Fruit fly (Drosophila melanogaster) whole organism, wandering third instar larva: Measurements from ENCODE around the gene VGlut.
A peak's percentile ranks its signal among the peaks of the same experiment; 100 is the strongest.

ENCODE experiments used
- Abd-B ChIP-seq: fragments of >200 bp; optimal IDR thresholded peaks from 2 replicates; lab custom pipeline; 2017; ENCODE audit warnings: missing biosample characterization, missing genetic modification characterization
- CG32264 ChIP-seq: fragments of 200-800 bp; sonication (Bioruptor generic); optimal IDR thresholded peaks from 2 replicates; lab custom pipeline; 2016; ENCODE audit warnings: missing biosample characterization, missing genetic modification characterization
- CG9705 ChIP-seq: fragments of 200-800 bp; sonication (Bioruptor generic); optimal IDR thresholded peaks from 2 replicates; lab custom pipeline; 2018; ENCODE audit warnings: missing biosample characterization, mild to moderate bottlenecking, missing genetic modification characterization
- CrebA ChIP-seq: fragments of 200-800 bp; sonication (Bioruptor generic); optimal IDR thresholded peaks from 2 replicates; lab custom pipeline; 2016; ENCODE audit warnings: missing biosample characterization, mild to moderate bottlenecking, missing genetic modification characterization, borderline replicate concordance
- Dfd ChIP-seq: fragments of >200 bp; optimal IDR thresholded peaks from 2 replicates; lab custom pipeline; 2017; ENCODE audit warnings: missing biosample characterization, missing genetic modification characterization
- Dif ChIP-seq: fragments of 200-275, 200-300 bp; sonication (Bioruptor generic); optimal IDR thresholded peaks from 2 replicates; lab custom pipeline; 2018; ENCODE audit warnings: missing biosample characterization, missing genetic modification characterization; ENCODE audit not compliant: partially characterized antibody
- GATAd ChIP-seq: sonication (Bioruptor generic); optimal IDR thresholded peaks from 2 replicates; lab custom pipeline; 2016; ENCODE audit warnings: missing biosample characterization, missing genetic modification characterization
- HLH106 ChIP-seq: fragments of 200-800 bp; optimal IDR thresholded peaks from 3 replicates; lab custom pipeline; 2019; ENCODE audit warnings: missing biosample characterization, mild to moderate bottlenecking, missing genetic modification characterization, moderate library complexity
- Hnf4 ChIP-seq: fragments of 200-800 bp; sonication (Bioruptor generic); optimal IDR thresholded peaks from 2 replicates; lab custom pipeline; 2016; ENCODE audit warnings: missing biosample characterization, mild to moderate bottlenecking, missing genetic modification characterization
- Hr78 ChIP-seq: fragments of >200 bp; optimal IDR thresholded peaks from 2 replicates; lab custom pipeline; 2017; ENCODE audit warnings: missing biosample characterization, missing genetic modification characterization
- Hr83 ChIP-seq: fragments of 200-300 bp; sonication (Bioruptor generic); optimal IDR thresholded peaks from 2 replicates; lab custom pipeline; 2016; ENCODE audit warnings: missing biosample characterization, mild to moderate bottlenecking, missing genetic modification characterization, moderate library complexity; ENCODE audit not compliant: poor library complexity, severe bottlenecking
- Jra ChIP-seq: sonication (Bioruptor generic); optimal IDR thresholded peaks from 2 replicates; lab custom pipeline; 2016; ENCODE audit warnings: missing biosample characterization, missing genetic modification characterization
- Mio ChIP-seq: sonication (Bioruptor generic); optimal IDR thresholded peaks from 2 replicates; lab custom pipeline; 2016; ENCODE audit warnings: missing biosample characterization, missing genetic modification characterization
- Myc ChIP-seq: fragments of >200 bp; optimal IDR thresholded peaks from 2 replicates; lab custom pipeline; 2017
- N ChIP-seq: fragments of >200 bp; optimal IDR thresholded peaks from 2 replicates; lab custom pipeline; 2018; ENCODE audit warnings: missing biosample characterization, missing external identifiers, missing genetic modification characterization
- OdsH ChIP-seq: fragments of 200-800 bp; sonication (Bioruptor generic); optimal IDR thresholded peaks from 2 replicates; lab custom pipeline; 2016; ENCODE audit warnings: missing biosample characterization, mild to moderate bottlenecking, missing genetic modification characterization
- Rel ChIP-seq, 2 experiments: fragments of 200-800 bp; sonication (Bioruptor generic) in 1 of 2; optimal IDR thresholded peaks; 2 replicates in 1 of 2; 3 replicates in 1 of 2; lab custom pipeline; 2016 to 2019; ENCODE audit warnings: mild to moderate bottlenecking in 2 of 2, missing biosample characterization in 2 of 2, missing genetic modification characterization in 2 of 2, moderate library complexity in 1 of 2
- Sp1 ChIP-seq: fragments of 200-800 bp; sonication (Bioruptor generic); optimal IDR thresholded peaks from 3 replicates; lab custom pipeline; 2019; ENCODE audit warnings: missing biosample characterization, mild to moderate bottlenecking, missing genetic modification characterization, moderate library complexity
- Vsx2 ChIP-seq: fragments of 200-300, 225-300 bp; sonication (Bioruptor generic); optimal IDR thresholded peaks from 2 replicates; lab custom pipeline; 2018; ENCODE audit warnings: missing biosample characterization, missing genetic modification characterization; ENCODE audit not compliant: partially characterized antibody
- br ChIP-seq: fragments of 200-800 bp; sonication (Bioruptor generic); optimal IDR thresholded peaks from 2 replicates; lab custom pipeline; 2016; ENCODE audit warnings: missing biosample characterization, missing genetic modification characterization
- brk ChIP-seq: fragments of 200-800 bp; sonication (Bioruptor generic); optimal IDR thresholded peaks from 2 replicates; lab custom pipeline; 2016; ENCODE audit warnings: missing biosample characterization, mild to moderate bottlenecking, missing genetic modification characterization
- dl ChIP-seq, 2 experiments: fragments of 175-275, 200-275 bp in 1 of 2; fragments of 200-275 bp in 1 of 2; sonication (Bioruptor generic); optimal IDR thresholded peaks; lab custom pipeline; 2018; ENCODE audit warnings: mild to moderate bottlenecking in 2 of 2, missing biosample characterization in 2 of 2, missing genetic modification characterization in 2 of 2, moderate library complexity in 2 of 2; ENCODE audit not compliant: partially characterized antibody in 2 of 2, insufficient read depth in 1 of 2
- dmrt93B ChIP-seq: fragments of 200-800 bp; sonication (Bioruptor generic); optimal IDR thresholded peaks from 2 replicates; lab custom pipeline; 2018; ENCODE audit warnings: missing biosample characterization, mild to moderate bottlenecking, missing genetic modification characterization
- dsf ChIP-seq: sonication (Bioruptor generic); optimal IDR thresholded peaks from 2 replicates; lab custom pipeline; 2016; ENCODE audit warnings: missing biosample characterization, missing genetic modification characterization, borderline replicate concordance
- ey ChIP-seq: fragments of 200-800 bp; sonication (Bioruptor generic); optimal IDR thresholded peaks from 2 replicates; lab custom pipeline; 2016; ENCODE audit warnings: missing biosample characterization, missing genetic modification characterization
- foxo ChIP-seq, 2 experiments: fragments of 200-800 bp; sonication (Bioruptor generic); optimal IDR thresholded peaks; 2 replicates in 1 of 2; 3 replicates in 1 of 2; lab custom pipeline; 2016 to 2017; ENCODE audit warnings: missing biosample characterization in 2 of 2, missing genetic modification characterization in 2 of 2
- fru ChIP-seq: fragments of 200-800 bp; sonication (Bioruptor generic); optimal IDR thresholded peaks from 3 replicates; lab custom pipeline; 2016; ENCODE audit warnings: missing biosample characterization, mild to moderate bottlenecking, missing genetic modification characterization
- h ChIP-seq: fragments of 200-800 bp; sonication (Bioruptor generic); optimal IDR thresholded peaks from 3 replicates; lab custom pipeline; 2016; ENCODE audit warnings: missing biosample characterization, mild to moderate bottlenecking, missing genetic modification characterization
- jim ChIP-seq: fragments of 175-275, 200-325 bp; sonication (Bioruptor generic); optimal IDR thresholded peaks from 2 replicates; lab custom pipeline; 2016; ENCODE audit warnings: missing biosample characterization, mild to moderate bottlenecking, missing genetic modification characterization
- lola ChIP-seq: fragments of >200 bp; optimal IDR thresholded peaks from 2 replicates; lab custom pipeline; 2017; ENCODE audit warnings: missing biosample characterization, missing genetic modification characterization
- psq ChIP-seq: fragments of 200-800 bp; sonication (Bioruptor generic); optimal IDR thresholded peaks from 3 replicates; lab custom pipeline; 2017; ENCODE audit warnings: missing biosample characterization, mild to moderate bottlenecking, missing genetic modification characterization, moderate library complexity
- rgr ChIP-seq: fragments of 200-800 bp; sonication (Bioruptor generic); optimal IDR thresholded peaks from 3 replicates; lab custom pipeline; 2016; ENCODE audit warnings: missing biosample characterization, mild to moderate bottlenecking, missing genetic modification characterization
- sage ChIP-seq: fragments of 200-800 bp; sonication (Bioruptor generic); optimal IDR thresholded peaks from 2 replicates; lab custom pipeline; 2016; ENCODE audit warnings: missing biosample characterization, mild to moderate bottlenecking, missing genetic modification characterization
- sv ChIP-seq: fragments of 200-800 bp; sonication (Bioruptor generic); optimal IDR thresholded peaks from 3 replicates; lab custom pipeline; 2016; ENCODE audit warnings: missing biosample characterization, missing genetic modification characterization
- tai ChIP-seq: sonication (Bioruptor generic); optimal IDR thresholded peaks from 2 replicates; lab custom pipeline; 2016; ENCODE audit warnings: missing biosample characterization, missing genetic modification characterization
- woc ChIP-seq: sonication (Bioruptor generic); optimal IDR thresholded peaks from 2 replicates; lab custom pipeline; 2016; ENCODE audit warnings: missing biosample characterization, mild to moderate bottlenecking, missing genetic modification characterization

VGlut gene

dm6 chr2L:2399897-2400296 is at the start of gene VGlut:
TSS of gene VGlut (plus strand) at chr2L:2400295.
- no peak for TF ChIP-seq Vsx2
- TF ChIP-seq dmrt93B (GFP tag; lab: Kevin White, UChicago) = no peak
- no peak for TF ChIP-seq rgr
- no peak for TF ChIP-seq Mio
- no peak for TF ChIP-seq woc (GFP tag; lab: Kevin White, UChicago)
- no peak for TF ChIP-seq Myc
- TF ChIP-seq Rel (GFP tag; optimal IDR thresholded peaks at IDR 0.05; lab: Kevin White, UChicago) = no peak
- TF ChIP-seq Rel (tag; optimal IDR thresholded peaks at IDR 0.05; lab: Kevin White, UChicago) = no peak
- no peak for TF ChIP-seq sv (GFP tag; lab: Kevin White, UChicago)
- no peak for TF ChIP-seq psq (GFP tag; lab: Kevin White, UChicago)
- TF ChIP-seq Hr83 (GFP tag; lab: Kevin White, UChicago) = no peak
- no peak for TF ChIP-seq GATAd
- no peak for TF ChIP-seq dl (GFP tag; optimal IDR thresholded peaks at IDR 0.05; lab: Kevin White, UChicago; ENCODE audit: insufficient read depth in 1 of 2, partially characterized antibody in 2 of 2)
- no peak for TF ChIP-seq Dif (GFP tag; lab: Kevin White, UChicago)

- TF ChIP-seq lola (GFP tag; lab: Kevin White, UChicago) (no peak), HLH106 (tag; lab: Kevin White, UChicago) (peak; percentile 23), rgr (no peak), foxo (GFP tag; optimal IDR thresholded peaks at IDR 0.05; lab: Kevin White, UChicago) (peak in 1 of 2 experiments; percentile 26), h (GFP tag; lab: Kevin White, UChicago) (peak; percentile 55), CG9705 (GFP tag; lab: Kevin White, UChicago) (peak; percentile 21), Jra (GFP tag; lab: Kevin White, UChicago) (peak; percentile 5), Hnf4 (GFP tag; lab: Kevin White, UChicago) (peak; percentile 40), OdsH (GFP tag; lab: Kevin White, UChicago) (peak; percentile 7)
Observed at dm6 chr2L:2357228-2357656, 42.9 kb upstream of the VGlut start, which contains the start of gene CG9967. TSS of gene CG9967 (minus strand) at chr2L:2357356.

- TF ChIP-seq Rel (GFP tag; optimal IDR thresholded peaks at IDR 0.05; lab: Kevin White, UChicago) = no peak
- peak; percentile 37 for TF ChIP-seq Rel (tag; optimal IDR thresholded peaks at IDR 0.05; lab: Kevin White, UChicago)
- peak; percentile 11 for TF ChIP-seq tai
- no peak for TF ChIP-seq Jra (GFP tag; lab: Kevin White, UChicago)
Observed at dm6 chr2L:2361893-2362807, 37.9 kb upstream of the VGlut start.

- TF ChIP-seq rgr (no peak), brk (GFP tag; lab: Kevin White, UChicago) (no peak), dmrt93B (GFP tag; lab: Kevin White, UChicago) (no peak), sage (no peak), ey (GFP tag; lab: Kevin White, UChicago) (no peak), CG32264 (no peak), Abd-B (GFP tag; lab: Kevin White, UChicago) (no peak), GATAd (no peak), HLH106 (tag; lab: Kevin White, UChicago) (no peak), N (GFP tag; lab: Kevin White, UChicago) (no peak), lola (GFP tag; lab: Kevin White, UChicago) (no peak), Dfd (GFP tag; lab: Kevin White, UChicago) (no peak), dl (GFP tag; optimal IDR thresholded peaks at IDR 0.05; lab: Kevin White, UChicago; ENCODE audit: insufficient read depth in 1 of 2, partially characterized antibody in 2 of 2) (no peak), Hr83 (GFP tag; lab: Kevin White, UChicago) (no peak), jim (GFP tag; lab: Kevin White, UChicago) (no peak), Hr78 (GFP tag; lab: Kevin White, UChicago) (no peak), woc (GFP tag; lab: Kevin White, UChicago) (no peak), h (GFP tag; lab: Kevin White, UChicago) (peak; percentile 29), CrebA (no peak), Dif (GFP tag; lab: Kevin White, UChicago) (no peak), dsf (no peak), Jra (GFP tag; lab: Kevin White, UChicago) (no peak), Sp1 (GFP tag; lab: Kevin White, UChicago) (no peak), Rel (GFP tag; optimal IDR thresholded peaks at IDR 0.05; lab: Kevin White, UChicago) (no peak), Rel (tag; optimal IDR thresholded peaks at IDR 0.05; lab: Kevin White, UChicago) (peak; percentile 36), Myc (no peak), br (GFP tag; lab: Kevin White, UChicago) (no peak), fru (GFP tag; lab: Kevin White, UChicago) (peak; percentile 70), Mio (no peak), CG9705 (GFP tag; lab: Kevin White, UChicago) (no peak), Vsx2 (no peak), psq (GFP tag; lab: Kevin White, UChicago) (no peak), sv (GFP tag; lab: Kevin White, UChicago) (no peak), tai (no peak), OdsH (GFP tag; lab: Kevin White, UChicago) (no peak), Hnf4 (GFP tag; lab: Kevin White, UChicago) (peak; percentile 86)
Observed at dm6 chr2L:2362808-2363394, 37.2 kb upstream of the VGlut start.
